Worm (Caenorhabditis elegans) whole organism, mixed stage, embryonic: ENCODE measurements around the gene F36A4.2.

ENCODE experiments used
- bed-3 ChIP-seq: fragments of 200-800 bp; sonication (Bioruptor generic); optimal IDR thresholded peaks from 3 replicates; lab custom pipeline; 2018; ENCODE audit warnings: mild to moderate bottlenecking, missing genetic modification characterization, moderate library complexity, missing compliant biosample characterization
- blmp-1 ChIP-seq: fragments of 150-350 bp; optimal IDR thresholded peaks from 2 replicates; lab custom pipeline; 2014; ENCODE audit warnings: missing biosample characterization, missing genetic modification characterization
- ceh-43 ChIP-seq: fragments of 200-800 bp; sonication (Bioruptor generic); optimal IDR thresholded peaks from 2 replicates; lab custom pipeline; 2018; ENCODE audit warnings: mild to moderate bottlenecking, missing genetic modification characterization, moderate library complexity, missing compliant biosample characterization
- ceh-83 ChIP-seq: fragments of 200-800 bp; sonication (Bioruptor generic); optimal IDR thresholded peaks from 2 replicates; lab custom pipeline; 2018; ENCODE audit warnings: mild to moderate bottlenecking, missing genetic modification characterization, missing compliant biosample characterization
- ces-1 ChIP-seq: fragments of 150-350 bp; optimal IDR thresholded peaks from 2 replicates; lab custom pipeline; 2014; ENCODE audit warnings: missing biosample characterization, missing genetic modification reagents, missing genetic modification characterization
- cnd-1 ChIP-seq: fragments of 200-800 bp; sonication (Bioruptor generic); optimal IDR thresholded peaks from 2 replicates; lab custom pipeline; 2018; ENCODE audit warnings: mild to moderate bottlenecking, missing genetic modification characterization, missing compliant biosample characterization
- drap-1 ChIP-seq: fragments of 200-800 bp; sonication (Bioruptor generic); optimal IDR thresholded peaks from 3 replicates; lab custom pipeline; 2018; ENCODE audit warnings: mild to moderate bottlenecking, missing genetic modification characterization, missing compliant biosample characterization
- elt-1 ChIP-seq: sonication (generic microtip); optimal IDR thresholded peaks from 2 replicates; lab custom pipeline; 2017; ENCODE audit warnings: missing genetic modification characterization, mild to moderate bottlenecking, missing compliant biosample characterization, antibody characterized with exemption, moderate library complexity, borderline replicate concordance; ENCODE audit not compliant: insufficient read depth
- flh-1 ChIP-seq: fragments of 200-800 bp; sonication (Bioruptor generic); optimal IDR thresholded peaks from 2 replicates; lab custom pipeline; 2018; ENCODE audit warnings: mild to moderate bottlenecking, missing genetic modification characterization, moderate library complexity, missing compliant biosample characterization
- ham-2 ChIP-seq: fragments of 200-800 bp; sonication (Bioruptor generic); optimal IDR thresholded peaks from 2 replicates; lab custom pipeline; 2018; ENCODE audit warnings: mild to moderate bottlenecking, missing genetic modification characterization, missing compliant biosample characterization
- hlh-1 ChIP-seq: fragments of 150-350 bp; optimal IDR thresholded peaks from 2 replicates; lab custom pipeline; 2014; ENCODE audit warnings: missing biosample characterization, missing genetic modification reagents, missing genetic modification characterization
- lin-13 ChIP-seq: fragments of 150-350 bp; optimal IDR thresholded peaks from 2 replicates; lab custom pipeline; 2014; ENCODE audit warnings: missing biosample characterization, missing genetic modification characterization
- lin-32 ChIP-seq: fragments of 200-800 bp; sonication (Bioruptor generic); optimal IDR thresholded peaks from 2 replicates; lab custom pipeline; 2018; ENCODE audit warnings: mild to moderate bottlenecking, missing genetic modification characterization, missing compliant biosample characterization
- mab-5 ChIP-seq: fragments of 150-350 bp; optimal IDR thresholded peaks from 2 replicates; lab custom pipeline; 2014; ENCODE audit warnings: missing biosample characterization, missing genetic modification characterization
- mep-1 ChIP-seq: fragments of 150-350 bp; optimal IDR thresholded peaks from 2 replicates; lab custom pipeline; 2017; ENCODE audit warnings: missing biosample characterization, missing genetic modification reagents, missing genetic modification characterization, inconsistent platforms
- mls-2 ChIP-seq: sonication (generic microtip); optimal IDR thresholded peaks from 2 replicates; lab custom pipeline; 2016; ENCODE audit warnings: mild to moderate bottlenecking, missing genetic modification characterization, moderate library complexity, missing compliant biosample characterization
- nhr-12 ChIP-seq: fragments of 150-350 bp; optimal IDR thresholded peaks from 2 replicates; lab custom pipeline; 2014; ENCODE audit warnings: missing biosample characterization, missing genetic modification characterization
- nhr-237 ChIP-seq: fragments of 150-350 bp; optimal IDR thresholded peaks from 2 replicates; lab custom pipeline; 2014; ENCODE audit warnings: missing biosample characterization, missing genetic modification characterization
- nhr-28 ChIP-seq: fragments of 150-350 bp; optimal IDR thresholded peaks from 2 replicates; lab custom pipeline; 2014; ENCODE audit warnings: missing biosample characterization, missing genetic modification characterization
- nhr-76 ChIP-seq: sonication (generic microtip); optimal IDR thresholded peaks from 2 replicates; lab custom pipeline; 2017; ENCODE audit warnings: missing biosample characterization, missing genetic modification characterization
- sem-2 ChIP-seq: fragments of 200-800 bp; sonication (Bioruptor generic); optimal IDR thresholded peaks from 2 replicates; lab custom pipeline; 2018; ENCODE audit warnings: mild to moderate bottlenecking, missing genetic modification characterization, missing compliant biosample characterization
- snpc-4 ChIP-seq: fragments of 150-350 bp; optimal IDR thresholded peaks from 2 replicates; lab custom pipeline; 2014; ENCODE audit warnings: missing biosample characterization, missing genetic modification characterization
- sptf-1 ChIP-seq: sonication (generic microtip); optimal IDR thresholded peaks from 2 replicates; lab custom pipeline; 2017; ENCODE audit warnings: mild to moderate bottlenecking, missing genetic modification characterization, moderate library complexity, missing compliant biosample characterization
- tbx-8 ChIP-seq: fragments of 200-800 bp; sonication (Bioruptor generic); optimal IDR thresholded peaks from 2 replicates; lab custom pipeline; 2018; ENCODE audit warnings: mild to moderate bottlenecking, missing genetic modification characterization, moderate library complexity, missing compliant biosample characterization
- unc-120 ChIP-seq: sonication (generic microtip); optimal IDR thresholded peaks from 2 replicates; lab custom pipeline; 2017; ENCODE audit warnings: missing genetic modification characterization, missing compliant biosample characterization; ENCODE audit not compliant: poor library complexity, severe bottlenecking
- unc-39 ChIP-seq: fragments of 150-350 bp; optimal IDR thresholded peaks from 2 replicates; lab custom pipeline; 2014; ENCODE audit warnings: missing biosample characterization, missing genetic modification characterization
- zip-8 ChIP-seq: fragments of 150-350 bp; optimal IDR thresholded peaks from 2 replicates; lab custom pipeline; 2014; ENCODE audit warnings: missing biosample characterization, missing genetic modification characterization
- ztf-11 ChIP-seq: fragments of 150-350 bp; optimal IDR thresholded peaks from 2 replicates; lab custom pipeline; 2014; ENCODE audit warnings: missing biosample characterization, missing genetic modification characterization

Gene F36A4.2

ce11 chrIV:4288332-4288731 is 17.3 kb downstream of the F36A4.2 start, which contains the start of gene srv-4:
srv-4 (minus strand) TSS chrIV:4288432.
- no peak for TF ChIP-seq drap-1 (GFP tag; lab: Kevin White, UChicago)
- no peak for TF ChIP-seq sem-2
- no peak for TF ChIP-seq lin-32
- no peak for TF ChIP-seq zip-8
- TF ChIP-seq snpc-4 (tag; lab: Kevin White, UChicago), result no peak
- TF ChIP-seq nhr-76 (tag; lab: Kevin White, UChicago), result no peak
- TF ChIP-seq unc-120 (tag; lab: Kevin White, UChicago), result no peak
- TF ChIP-seq elt-1 (tag; lab: Kevin White, UChicago), result no peak
- no peak for TF ChIP-seq lin-13
- no peak for TF ChIP-seq sptf-1 (tag; lab: Kevin White, UChicago)
- TF ChIP-seq blmp-1 (tag; lab: Kevin White, UChicago), result no peak
- no peak for TF ChIP-seq ham-2 (GFP tag; lab: Kevin White, UChicago)
- TF ChIP-seq nhr-28, result no peak
- no peak for TF ChIP-seq ces-1 (GFP tag; lab: Kevin White, UChicago)
- TF ChIP-seq tbx-8, result no peak
- no peak for TF ChIP-seq unc-39
- no peak for TF ChIP-seq ceh-83 (GFP tag; lab: Kevin White, UChicago)
- TF ChIP-seq cnd-1 (tag; lab: Kevin White, UChicago), result no peak
- TF ChIP-seq bed-3, result no peak
- no peak for TF ChIP-seq ceh-43
- TF ChIP-seq, all 35 proteins: peak for 0

DNA sequence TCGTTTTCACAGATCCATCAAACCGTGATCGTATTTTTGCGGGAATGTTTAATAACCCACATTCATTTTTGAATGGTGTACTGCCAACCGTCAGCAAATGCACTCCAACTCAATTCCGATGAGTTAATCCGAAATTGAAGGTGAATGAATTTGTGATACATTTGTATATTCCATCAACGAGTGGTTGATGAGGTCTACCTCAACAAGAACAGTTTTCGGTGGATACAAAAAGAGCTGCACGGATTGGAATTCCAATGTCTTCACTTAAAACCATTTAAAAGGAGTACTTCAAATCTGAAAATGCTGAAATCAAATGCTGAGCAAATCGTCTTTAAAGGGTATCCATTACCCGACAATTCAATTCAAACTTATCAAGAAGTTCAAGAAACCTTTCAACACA is 18.2 kb downstream of the F36A4.2 start, which contains the start of gene F15E6.5:
F15E6.5 (plus strand) TSS at position 301 of the 400 bp plus-strand sequence.
- TF ChIP-seq nhr-76 (tag; lab: Kevin White, UChicago) (no peak), lin-13 (no peak), snpc-4 (tag; lab: Kevin White, UChicago) (no peak), lin-32 (no peak), ces-1 (GFP tag; lab: Kevin White, UChicago) (no peak), nhr-28 (no peak), unc-39 (no peak), ceh-83 (GFP tag; lab: Kevin White, UChicago) (no peak), tbx-8 (no peak), ceh-43 (no peak), elt-1 (tag; lab: Kevin White, UChicago) (no peak), mab-5 (tag; lab: Kevin White, UChicago) (no peak), flh-1 (no peak), mep-1 (tag; lab: Kevin White, UChicago) (no peak), sptf-1 (tag; lab: Kevin White, UChicago) (no peak)
- TF ChIP-seq, all 35 proteins: peak for 0

ce11 chrIV:4290472-4290871 is 19.4 kb downstream of the F36A4.2 start, which contains the start of gene dct-7:
dct-7 (minus strand) TSS chrIV:4290572.
- no peak for TF ChIP-seq ceh-43
- no peak for TF ChIP-seq nhr-12 (tag; lab: Kevin White, UChicago)
- no peak for TF ChIP-seq ztf-11 (tag; lab: Kevin White, UChicago)
- no peak for TF ChIP-seq mep-1 (tag; lab: Kevin White, UChicago)
- TF ChIP-seq ceh-83 (GFP tag; lab: Kevin White, UChicago), result no peak
- TF ChIP-seq nhr-76 (tag; lab: Kevin White, UChicago), result no peak

ce11 chrIV:4291174-4291573 is 20.1 kb downstream of the F36A4.2 start, which contains the start of gene F15E6.4:
F15E6.4 (plus strand) TSS chrIV:4291474.
- TF ChIP-seq ztf-11 (tag; lab: Kevin White, UChicago), result no peak

DNA sequence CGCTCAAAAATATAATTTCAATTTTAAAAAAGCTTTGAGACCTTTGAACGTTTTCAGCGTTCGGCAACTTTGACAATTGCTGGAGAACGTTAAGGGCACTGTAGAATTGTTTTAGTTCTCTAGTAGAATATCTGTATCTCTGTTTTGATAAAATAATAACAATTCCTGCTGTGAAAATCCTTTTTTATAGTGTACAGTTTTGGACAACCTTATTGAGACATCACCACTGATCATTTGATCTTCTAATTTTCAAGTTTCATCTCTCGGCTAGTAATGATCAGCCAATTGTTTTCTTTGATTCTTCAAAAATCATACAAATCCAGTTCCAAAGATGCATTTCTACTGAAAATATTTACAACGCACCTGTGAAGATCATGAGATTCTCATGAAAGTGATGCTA is 21.5 kb downstream of the F36A4.2 start, which contains the start of gene F15E6.10:
F15E6.10 (plus strand) TSS at position 301 of the 400 bp plus-strand sequence.
- no peak for TF ChIP-seq hlh-1 (tag; lab: Kevin White, UChicago)
- no peak for TF ChIP-seq drap-1 (GFP tag; lab: Kevin White, UChicago)
- no peak for TF ChIP-seq ceh-83 (GFP tag; lab: Kevin White, UChicago)
- no peak for TF ChIP-seq mls-2 (tag; lab: Kevin White, UChicago)
- no peak for TF ChIP-seq bed-3
- TF ChIP-seq sem-2, result no peak
- TF ChIP-seq nhr-237 (tag; lab: Kevin White, UChicago), result no peak
- TF ChIP-seq nhr-12 (tag; lab: Kevin White, UChicago), result no peak
- no peak for TF ChIP-seq lin-32
- no peak for TF ChIP-seq mab-5 (tag; lab: Kevin White, UChicago)
- TF ChIP-seq elt-1 (tag; lab: Kevin White, UChicago), result no peak

DNA sequence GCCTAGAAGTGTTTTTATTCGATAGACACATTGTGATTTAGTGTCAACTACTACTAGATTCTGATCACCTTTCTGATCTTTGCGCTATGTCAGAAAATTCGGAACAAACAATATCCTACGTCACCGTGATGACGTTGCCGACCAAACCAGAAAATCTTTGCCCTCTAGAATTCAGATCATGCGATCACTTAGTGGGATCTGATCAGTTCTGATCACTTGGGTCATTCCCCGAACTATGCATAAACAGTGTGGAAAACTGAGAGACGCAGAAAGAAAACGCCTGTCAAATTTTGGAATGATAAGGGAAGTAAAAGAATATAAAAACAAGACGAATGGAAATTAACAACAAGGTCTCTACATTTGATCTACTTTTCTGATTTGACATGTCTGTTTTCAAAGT is 23.5 kb downstream of the F36A4.2 start, which contains the start of gene F15E6.3:
F15E6.3 (plus strand) TSS at position 344 of the 400 bp plus-strand sequence.
- no peak for TF ChIP-seq ces-1 (GFP tag; lab: Kevin White, UChicago)
- TF ChIP-seq nhr-12 (tag; lab: Kevin White, UChicago), result no peak
- TF ChIP-seq, all 35 proteins: peak for 0
